Fruit fly (Drosophila melanogaster): Measurements from ENCODE around the gene CG7564.

The CG7564 gene

dm6 chr3L:17488622-17489391 lies 25.3 kb upstream of the CG7564 start:
- TF ChIP-seq tj (GFP tag; optimal IDR thresholded peaks at IDR 0.05) = no peak
- no peak for TF ChIP-seq CG14711 (tag; optimal IDR thresholded peaks at IDR 0.05)
- no peak for TF ChIP-seq CG7045 (GFP tag; optimal IDR thresholded peaks at IDR 0.05)
- TF ChIP-seq cnc (optimal IDR thresholded peaks at IDR 0.05) = no peak
- no peak for TF ChIP-seq Mnt (GFP tag; optimal IDR thresholded peaks at IDR 0.05)

- TF ChIP-seq CG14711 (tag; optimal IDR thresholded peaks at IDR 0.05) (no peak), CG12768 (GFP tag; optimal IDR thresholded peaks at IDR 0.05) (no peak), Crg-1 (GFP tag; optimal IDR thresholded peaks at IDR 0.05) (no peak), toe (GFP tag; optimal IDR thresholded peaks at IDR 0.05) (no peak), pad (GFP tag; optimal IDR thresholded peaks at IDR 0.05) (no peak), Mnt (GFP tag; optimal IDR thresholded peaks at IDR 0.05) (no peak), CG11617 (GFP tag; optimal IDR thresholded peaks at IDR 0.05) (no peak), cic (GFP tag; optimal IDR thresholded peaks at IDR 0.05) (no peak), ovo (GFP tag; optimal IDR thresholded peaks at IDR 0.05) (no peak), tj (GFP tag; optimal IDR thresholded peaks at IDR 0.05) (no peak), Hr96 (GFP tag; optimal IDR thresholded peaks at IDR 0.05) (no peak), CG33017 (tag; optimal IDR thresholded peaks at IDR 0.05) (no peak), CG7045 (GFP tag; optimal IDR thresholded peaks at IDR 0.05) (no peak), CG1620 (GFP tag; optimal IDR thresholded peaks at IDR 0.05) (no peak), cnc (optimal IDR thresholded peaks at IDR 0.05) (no peak), CG5204 (GFP tag; optimal IDR thresholded peaks at IDR 0.05) (no peak), bab1 (GFP tag; optimal IDR thresholded peaks at IDR 0.05) (no peak), Clk (GFP tag; optimal IDR thresholded peaks at IDR 0.05) (no peak), kay (GFP tag; ENCODE audit: borderline replicate concordance) (no peak), CG7101 (tag; optimal IDR thresholded peaks at IDR 0.05) (no peak)
Measured at dm6 chr3L:17491646-17492045, 22.5 kb upstream of the CG7564 start.

- TF ChIP-seq toe (GFP tag; optimal IDR thresholded peaks at IDR 0.05) (no peak), cic (GFP tag; optimal IDR thresholded peaks at IDR 0.05) (no peak), CG7045 (GFP tag; optimal IDR thresholded peaks at IDR 0.05) (no peak), CG7101 (tag; optimal IDR thresholded peaks at IDR 0.05) (no peak), pad (GFP tag; optimal IDR thresholded peaks at IDR 0.05) (no peak), Mnt (GFP tag; optimal IDR thresholded peaks at IDR 0.05) (no peak), CG14711 (tag; optimal IDR thresholded peaks at IDR 0.05) (no peak), bab1 (GFP tag; optimal IDR thresholded peaks at IDR 0.05) (no peak), CG12768 (GFP tag; optimal IDR thresholded peaks at IDR 0.05) (no peak), Hr96 (GFP tag; optimal IDR thresholded peaks at IDR 0.05) (no peak)
Measured at dm6 chr3L:17493256-17493655, 20.8 kb upstream of the CG7564 start.

- TF ChIP-seq CG7045 (GFP tag; optimal IDR thresholded peaks at IDR 0.05) = no peak
- TF ChIP-seq cic (GFP tag; optimal IDR thresholded peaks at IDR 0.05) = no peak
- no peak for TF ChIP-seq CG12768 (GFP tag; optimal IDR thresholded peaks at IDR 0.05)
- TF ChIP-seq CG5204 (GFP tag; optimal IDR thresholded peaks at IDR 0.05) = no peak
- no peak for TF ChIP-seq CG11617 (GFP tag; optimal IDR thresholded peaks at IDR 0.05)
- TF ChIP-seq Mnt (GFP tag; optimal IDR thresholded peaks at IDR 0.05) = no peak
- no peak for TF ChIP-seq CG14711 (tag; optimal IDR thresholded peaks at IDR 0.05)
- TF ChIP-seq CG7101 (tag; optimal IDR thresholded peaks at IDR 0.05) = no peak
- TF ChIP-seq pad (GFP tag; optimal IDR thresholded peaks at IDR 0.05) = no peak
- no peak for TF ChIP-seq bab1 (GFP tag; optimal IDR thresholded peaks at IDR 0.05)
- TF ChIP-seq tj (GFP tag; optimal IDR thresholded peaks at IDR 0.05) = no peak
- no peak for TF ChIP-seq ovo (GFP tag; optimal IDR thresholded peaks at IDR 0.05)
- no peak for TF ChIP-seq toe (GFP tag; optimal IDR thresholded peaks at IDR 0.05)
- no peak for TF ChIP-seq Clk (GFP tag; optimal IDR thresholded peaks at IDR 0.05)
Measured at dm6 chr3L:17493807-17494404, 20.2 kb upstream of the CG7564 start.

dm6 chr3L:17494541-17494940 lies 19.6 kb upstream of the CG7564 start, which contains the start of gene edin:
Gene edin, plus strand, starts transcription at chr3L:17494880.
- TF ChIP-seq CG12768 (GFP tag; optimal IDR thresholded peaks at IDR 0.05) = no peak
- no peak for TF ChIP-seq CG11617 (GFP tag; optimal IDR thresholded peaks at IDR 0.05)
- no peak for TF ChIP-seq tj (GFP tag; optimal IDR thresholded peaks at IDR 0.05)
- TF ChIP-seq cnc (optimal IDR thresholded peaks at IDR 0.05) = no peak
- no peak for TF ChIP-seq pad (GFP tag; optimal IDR thresholded peaks at IDR 0.05)
- TF ChIP-seq ovo (GFP tag; optimal IDR thresholded peaks at IDR 0.05) = no peak
- no peak for TF ChIP-seq Clk (GFP tag; optimal IDR thresholded peaks at IDR 0.05)
- no peak for TF ChIP-seq CG1620 (GFP tag; optimal IDR thresholded peaks at IDR 0.05)
- no peak for TF ChIP-seq kay (GFP tag; ENCODE audit: borderline replicate concordance)
- TF ChIP-seq Hr96 (GFP tag; optimal IDR thresholded peaks at IDR 0.05) = no peak
- no peak for TF ChIP-seq CG33017 (tag; optimal IDR thresholded peaks at IDR 0.05)
- TF ChIP-seq toe (GFP tag; optimal IDR thresholded peaks at IDR 0.05) = no peak
- no peak for TF ChIP-seq CG7045 (GFP tag; optimal IDR thresholded peaks at IDR 0.05)
- no peak for TF ChIP-seq CG5204 (GFP tag; optimal IDR thresholded peaks at IDR 0.05)
- TF ChIP-seq bab1 (GFP tag; optimal IDR thresholded peaks at IDR 0.05) = no peak

- no peak for TF ChIP-seq Crg-1 (GFP tag; optimal IDR thresholded peaks at IDR 0.05)
- no peak for TF ChIP-seq CG1620 (GFP tag; optimal IDR thresholded peaks at IDR 0.05)
- TF ChIP-seq pad (GFP tag; optimal IDR thresholded peaks at IDR 0.05) = no peak
- no peak for TF ChIP-seq CG12768 (GFP tag; optimal IDR thresholded peaks at IDR 0.05)
- TF ChIP-seq toe (GFP tag; optimal IDR thresholded peaks at IDR 0.05) = no peak
- TF ChIP-seq bab1 (GFP tag; optimal IDR thresholded peaks at IDR 0.05) = no peak
- no peak for TF ChIP-seq Clk (GFP tag; optimal IDR thresholded peaks at IDR 0.05)
- TF ChIP-seq CG33017 (tag; optimal IDR thresholded peaks at IDR 0.05) = no peak
- no peak for TF ChIP-seq ovo (GFP tag; optimal IDR thresholded peaks at IDR 0.05)
- no peak for TF ChIP-seq CG14711 (tag; optimal IDR thresholded peaks at IDR 0.05)
- no peak for TF ChIP-seq CG7101 (tag; optimal IDR thresholded peaks at IDR 0.05)
- TF ChIP-seq cic (GFP tag; optimal IDR thresholded peaks at IDR 0.05) = no peak
- no peak for TF ChIP-seq cnc (optimal IDR thresholded peaks at IDR 0.05)
Measured at dm6 chr3L:17495266-17495961, 18.7 kb upstream of the CG7564 start.

Data from whole organism, adult.